Worm (Caenorhabditis elegans) whole organism, early embryonic: ENCODE data around the gene F38B7.2.

Experiments
- B0310.2 ChIP-seq: sonication (generic microtip); optimal IDR thresholded peaks from 2 replicates; lab custom pipeline; 2016; ENCODE audit warnings: mild to moderate bottlenecking, missing genetic modification characterization, missing compliant biosample characterization
- F13C5.2 ChIP-seq: sonication (generic microtip); optimal IDR thresholded peaks from 2 replicates; lab custom pipeline; 2017; ENCODE audit warnings: mild to moderate bottlenecking, missing genetic modification characterization, inconsistent platforms, missing compliant biosample characterization
- aly-1 ChIP-seq: sonication (generic microtip); optimal IDR thresholded peaks from 2 replicates; lab custom pipeline; 2016; ENCODE audit warnings: missing genetic modification characterization, missing compliant biosample characterization
- ama-1 ChIP-seq: fragments of 150-350 bp; optimal IDR thresholded peaks from 2 replicates; lab custom pipeline; 2014
- ceh-13 ChIP-seq: fragments of 200-800 bp; sonication (Bioruptor generic); optimal IDR thresholded peaks from 2 replicates; lab custom pipeline; 2018; ENCODE audit warnings: mild to moderate bottlenecking, missing genetic modification characterization, missing compliant biosample characterization
- ceh-36 ChIP-seq: sonication (generic microtip); optimal IDR thresholded peaks from 2 replicates; lab custom pipeline; 2016; ENCODE audit warnings: missing genetic modification characterization, inconsistent platforms, missing compliant biosample characterization
- ets-7 ChIP-seq: sonication (generic microtip); optimal IDR thresholded peaks from 2 replicates; lab custom pipeline; 2016; ENCODE audit warnings: missing genotype, missing genetic modification characterization, missing compliant biosample characterization
- flt-1 ChIP-seq: fragments of 200-800 bp; sonication (Bioruptor generic); IDR thresholded peaks from 2 replicates; pipeline ENCODE4 v1.3.6; 2022; ENCODE audit warnings: missing genetic modification characterization, missing compliant biosample characterization
- hmbx-1 ChIP-seq: sonication (generic microtip); optimal IDR thresholded peaks from 2 replicates; lab custom pipeline; 2016; ENCODE audit warnings: mild to moderate bottlenecking, missing genetic modification characterization, missing compliant biosample characterization
- hmg-4 ChIP-seq: fragments of 200-800 bp; sonication (Bioruptor generic); optimal IDR thresholded peaks from 2 replicates; lab custom pipeline; 2018; ENCODE audit warnings: mild to moderate bottlenecking, missing genetic modification characterization, missing compliant biosample characterization
- hnd-1 ChIP-seq: sonication (generic microtip); optimal IDR thresholded peaks from 2 replicates; lab custom pipeline; 2016; ENCODE audit warnings: missing genetic modification characterization, missing compliant biosample characterization
- pes-1 ChIP-seq: fragments of 200-800 bp; sonication (Bioruptor generic); IDR thresholded peaks from 2 replicates; pipeline ENCODE4 v1.3.6; 2022; ENCODE audit warnings: missing genetic modification reagents, missing genetic modification characterization, missing compliant biosample characterization
- scrt-1 ChIP-seq: fragments of 200-800 bp; sonication (Bioruptor generic); IDR thresholded peaks from 2 replicates; pipeline ENCODE4 v1.3.6; 2022; ENCODE audit warnings: missing genetic modification characterization, missing compliant biosample characterization
- sea-1 ChIP-seq: fragments of 200-800 bp; sonication (Bioruptor generic); conservative IDR thresholded peaks from 2 replicates; pipeline ENCODE4 v1.3.6; 2022; ENCODE audit warnings: missing genetic modification characterization, missing compliant biosample characterization
- tbx-11 ChIP-seq: fragments of 200-800 bp; sonication (Bioruptor generic); IDR thresholded peaks from 2 replicates; pipeline ENCODE4 v1.3.6; 2022; ENCODE audit warnings: missing genetic modification characterization, missing compliant biosample characterization
- tbx-37 ChIP-seq: fragments of 200-800 bp; sonication (Bioruptor generic); conservative IDR thresholded peaks from 2 replicates; pipeline ENCODE4 v1.3.6; 2022; ENCODE audit warnings: missing genetic modification reagents, missing genetic modification characterization, missing compliant biosample characterization
- tra-4 ChIP-seq: sonication (generic microtip); optimal IDR thresholded peaks from 2 replicates; lab custom pipeline; 2017; ENCODE audit warnings: missing genetic modification characterization, missing compliant biosample characterization

The F38B7.2 gene

ce11 chrV:11564573-11564972 is 20.8 kb downstream of the F38B7.2 start, which contains the start of gene srx-87:
Gene srx-87, plus strand, starts transcription at chrV:11564873.
- TF ChIP-seq hnd-1 (tag; lab: Kevin White, UChicago) (no peak), flt-1 (GFP tag; lab: Robert Waterston, UW) (no peak), tbx-37 (GFP tag; lab: Robert Waterston, UW) (no peak), hmg-4 (no peak), pes-1 (GFP tag; lab: Robert Waterston, UW) (no peak), ceh-13 (no peak), ama-1 (lab: Kevin White, UChicago) (no peak), F13C5.2 (no peak), ets-7 (no peak), sea-1 (GFP tag; lab: Robert Waterston, UW) (no peak), scrt-1 (GFP tag; lab: Robert Waterston, UW) (no peak), hmbx-1 (tag; lab: Kevin White, UChicago) (no peak), ceh-36 (no peak), tbx-11 (GFP tag; lab: Robert Waterston, UW) (no peak), tra-4 (tag; lab: Kevin White, UChicago) (no peak), B0310.2 (tag; lab: Kevin White, UChicago) (no peak), aly-1 (no peak)

- no peak for TF ChIP-seq F13C5.2
- no peak for TF ChIP-seq B0310.2 (tag; lab: Kevin White, UChicago)
- no peak for TF ChIP-seq ceh-13
- TF ChIP-seq scrt-1 (GFP tag; lab: Robert Waterston, UW): no peak
- TF ChIP-seq tbx-11 (GFP tag; lab: Robert Waterston, UW): no peak
- TF ChIP-seq hnd-1 (tag; lab: Kevin White, UChicago): no peak
- no peak for TF ChIP-seq hmbx-1 (tag; lab: Kevin White, UChicago)
- TF ChIP-seq tra-4 (tag; lab: Kevin White, UChicago): no peak
These were observed 26.4 kb downstream of the F38B7.2 start, which contains the start of the genes nhr-101 and pms-2 for ce11 chrV:11570169-11570651. Gene nhr-101, plus strand, starts transcription at chrV:11570476. Gene pms-2, minus strand, starts transcription at chrV:11570601.

DNA sequence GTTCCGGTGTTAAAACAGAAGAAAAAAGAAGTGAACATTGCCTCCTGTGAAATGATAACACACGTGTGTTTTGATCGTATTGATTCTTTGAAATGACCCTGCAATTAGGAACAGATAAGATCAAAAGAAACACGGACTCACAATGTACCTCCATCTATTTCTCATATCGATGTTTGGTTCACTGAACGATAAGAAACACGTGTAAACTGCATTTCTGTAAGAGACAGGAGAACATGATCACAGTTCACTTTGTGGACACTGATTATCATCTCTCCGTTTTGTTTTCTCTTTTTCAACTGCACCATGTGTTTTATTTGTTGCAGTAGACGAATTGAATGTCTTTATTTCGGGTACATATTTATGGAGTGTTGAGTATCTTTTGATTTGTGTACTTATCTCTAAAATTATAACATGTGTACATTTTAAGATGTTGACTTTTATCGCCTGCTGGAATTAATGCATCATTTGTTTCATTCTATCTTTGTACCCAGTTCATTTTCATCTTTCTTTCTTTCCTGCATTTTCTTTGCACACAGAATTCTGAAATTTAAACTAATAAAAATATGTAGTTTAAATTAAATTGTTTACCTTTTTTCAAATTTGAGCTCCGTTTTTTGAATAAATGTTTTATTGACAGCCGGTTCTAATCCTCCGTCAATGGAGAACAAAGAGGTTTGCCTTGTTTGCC is 29.2 kb downstream of the F38B7.2 start, which contains the start of the genes H12C20.7 and nhr-68:
Gene H12C20.7, minus strand, starts transcription at position 188 of the 688 bp plus-strand sequence.
Gene nhr-68, plus strand, starts transcription at position 638 of the 688 bp plus-strand sequence.
- TF ChIP-seq ets-7 (no peak), B0310.2 (tag; lab: Kevin White, UChicago) (no peak), hmbx-1 (tag; lab: Kevin White, UChicago) (no peak), ceh-36 (no peak), flt-1 (GFP tag; lab: Robert Waterston, UW) (no peak), scrt-1 (GFP tag; lab: Robert Waterston, UW) (no peak), tbx-11 (GFP tag; lab: Robert Waterston, UW) (no peak), sea-1 (GFP tag; lab: Robert Waterston, UW) (no peak), F13C5.2 (no peak), ama-1 (lab: Kevin White, UChicago) (no peak), pes-1 (GFP tag; lab: Robert Waterston, UW) (no peak), aly-1 (no peak)

DNA sequence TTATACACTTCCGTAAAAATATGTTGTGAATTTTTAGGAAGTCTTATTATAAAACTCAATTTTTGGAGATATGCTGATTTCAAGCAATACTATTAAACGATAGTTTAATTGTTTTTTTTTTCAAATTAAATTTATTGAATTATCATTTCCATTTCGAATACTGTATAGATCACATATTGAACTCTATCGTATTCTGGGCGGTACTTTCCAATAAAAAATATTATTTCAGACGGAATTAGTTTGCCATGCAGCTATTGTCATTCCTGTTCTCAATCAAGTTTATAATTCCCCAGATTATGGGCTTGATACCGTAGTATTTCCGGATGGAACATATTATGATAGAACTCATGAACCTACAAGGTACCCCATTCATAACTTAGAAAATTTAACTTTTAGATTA is 30.8 kb downstream of the F38B7.2 start:
- TF ChIP-seq ceh-36: no peak
- TF ChIP-seq tra-4 (tag; lab: Kevin White, UChicago): no peak
- TF ChIP-seq tbx-37 (GFP tag; lab: Robert Waterston, UW): no peak
- TF ChIP-seq sea-1 (GFP tag; lab: Robert Waterston, UW): no peak
- no peak for TF ChIP-seq pes-1 (GFP tag; lab: Robert Waterston, UW)
- TF ChIP-seq hmg-4: no peak
- TF ChIP-seq flt-1 (GFP tag; lab: Robert Waterston, UW): no peak
- TF ChIP-seq ama-1 (lab: Kevin White, UChicago): no peak
- no peak for TF ChIP-seq scrt-1 (GFP tag; lab: Robert Waterston, UW)
- TF ChIP-seq hnd-1 (tag; lab: Kevin White, UChicago): no peak
- no peak for TF ChIP-seq tbx-11 (GFP tag; lab: Robert Waterston, UW)
- no peak for TF ChIP-seq F13C5.2

DNA sequence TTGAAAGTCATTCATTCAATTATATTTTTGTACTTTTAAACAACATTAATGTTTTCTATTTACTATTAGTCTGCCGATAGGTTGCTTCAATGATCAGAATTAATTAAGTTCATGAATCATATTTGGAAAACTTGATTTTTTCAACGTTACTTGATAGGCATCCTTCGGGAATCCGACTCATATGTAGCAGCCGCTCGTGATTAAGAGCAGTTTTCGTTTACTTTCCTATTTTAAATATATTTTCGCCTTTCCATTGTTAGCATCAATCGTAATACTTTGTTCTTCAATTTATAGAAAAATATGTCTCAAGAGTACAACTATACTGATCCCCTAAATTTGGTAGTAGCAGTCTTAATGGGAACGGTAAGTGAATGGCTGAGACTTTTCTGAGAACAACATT is 37.1 kb downstream of the F38B7.2 start, which contains the start of gene srx-90:
Gene srx-90, plus strand, starts transcription at position 301 of the 400 bp plus-strand sequence.
- TF ChIP-seq hnd-1 (tag; lab: Kevin White, UChicago): no peak
- no peak for TF ChIP-seq ama-1 (lab: Kevin White, UChicago)
- TF ChIP-seq aly-1: no peak
- no peak for TF ChIP-seq tbx-11 (GFP tag; lab: Robert Waterston, UW)
- no peak for TF ChIP-seq ets-7
- TF ChIP-seq tbx-37 (GFP tag; lab: Robert Waterston, UW): no peak
- no peak for TF ChIP-seq hmg-4

- TF ChIP-seq tbx-37 (GFP tag; lab: Robert Waterston, UW): no peak
These were observed 39.4 kb downstream of the F38B7.2 start, which contains the start of gene srx-88 for ce11 chrV:11583212-11583611. Gene srx-88, plus strand, starts transcription at chrV:11583512.

DNA sequence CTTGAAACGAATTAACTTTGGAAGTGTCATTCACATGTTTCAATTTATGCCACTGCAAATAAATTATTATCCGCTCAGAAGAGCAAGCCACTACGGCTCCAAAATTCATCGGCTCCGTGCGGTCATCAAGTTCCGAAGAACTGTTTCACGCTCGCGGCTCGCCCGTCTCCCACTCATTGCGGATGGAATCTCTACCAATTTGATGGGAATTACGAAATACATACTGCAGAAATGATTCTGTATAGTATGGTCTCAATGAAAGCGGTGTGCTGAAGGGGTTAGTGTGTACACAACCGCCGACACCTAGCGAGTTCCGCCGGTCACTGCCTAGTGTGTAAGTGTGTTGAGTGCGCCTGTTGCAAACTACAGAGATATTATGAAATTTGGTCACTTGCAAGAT is 41.4 kb downstream of the F38B7.2 start:
- no peak for TF ChIP-seq ama-1 (lab: Kevin White, UChicago)
- TF ChIP-seq pes-1 (GFP tag; lab: Robert Waterston, UW): no peak
- TF ChIP-seq sea-1 (GFP tag; lab: Robert Waterston, UW): no peak
- TF ChIP-seq hnd-1 (tag; lab: Kevin White, UChicago): no peak
- no peak for TF ChIP-seq tbx-11 (GFP tag; lab: Robert Waterston, UW)
- TF ChIP-seq flt-1 (GFP tag; lab: Robert Waterston, UW): no peak
- TF ChIP-seq ets-7: no peak
- TF ChIP-seq tbx-37 (GFP tag; lab: Robert Waterston, UW): no peak
- no peak for TF ChIP-seq hmbx-1 (tag; lab: Kevin White, UChicago)
- no peak for TF ChIP-seq B0310.2 (tag; lab: Kevin White, UChicago)
- no peak for TF ChIP-seq aly-1
- TF ChIP-seq scrt-1 (GFP tag; lab: Robert Waterston, UW): no peak
- no peak for TF ChIP-seq ceh-13
- TF ChIP-seq F13C5.2: no peak
- TF ChIP-seq hmg-4: no peak
- no peak for TF ChIP-seq tra-4 (tag; lab: Kevin White, UChicago)
- no peak for TF ChIP-seq ceh-36
